Fruit fly (Drosophila melanogaster) whole organism, embryonic: ENCODE measurements around the gene Tasp1.
A peak's percentile ranks its signal among the peaks of the same experiment; 100 is the strongest.

Experiments used
- Asciz ChIP-seq: fragments of 200-800 bp; sonication (Bioruptor generic); optimal IDR thresholded peaks from 2 replicates; lab custom pipeline; 2017; ENCODE audit warnings: missing biosample characterization, mild to moderate bottlenecking, missing genetic modification characterization, missing genetic modification reagents
- Atf6 ChIP-seq: fragments of 200-800 bp; sonication (Bioruptor generic); IDR thresholded peaks from 2 replicates; pipeline ENCODE4 v1.3.6; 2022; ENCODE audit warnings: missing biosample characterization, missing genetic modification characterization
- CG1024 ChIP-seq: fragments of 200-800 bp; sonication (Bioruptor generic); IDR thresholded peaks from 2 replicates; pipeline ENCODE4 v1.3.6; 2022; ENCODE audit warnings: missing biosample characterization, missing genetic modification characterization
- CG10267 ChIP-seq: fragments of 200-800 bp; sonication (Bioruptor generic); optimal IDR thresholded peaks from 2 replicates; lab custom pipeline; 2018; ENCODE audit warnings: missing biosample characterization, mild to moderate bottlenecking, missing genetic modification characterization, moderate library complexity
- CG11696 ChIP-seq: fragments of 200-800 bp; sonication (Bioruptor generic); IDR thresholded peaks from 2 replicates; pipeline ENCODE4 v1.3.6; 2022; ENCODE audit warnings: missing biosample characterization, missing genetic modification characterization
- CG12769 ChIP-seq: fragments of 200-800 bp; sonication (Bioruptor generic); optimal IDR thresholded peaks from 2 replicates; lab custom pipeline; 2019; ENCODE audit warnings: missing biosample characterization, mild to moderate bottlenecking, missing genetic modification characterization, moderate library complexity
- CG13296 ChIP-seq: fragments of 200-800 bp; sonication (Bioruptor generic); optimal IDR thresholded peaks from 3 replicates; lab custom pipeline; 2018; ENCODE audit warnings: missing biosample characterization, mild to moderate bottlenecking, missing genetic modification characterization
- CG14860 ChIP-seq: fragments of 200-800 bp; sonication (Bioruptor generic); IDR thresholded peaks from 3 replicates; pipeline ENCODE4 v1.3.6; 2022; ENCODE audit warnings: missing biosample characterization, missing genetic modification characterization; ENCODE audit not compliant: partially characterized antibody
- CG16863 ChIP-seq: fragments of 200-800 bp; sonication (Bioruptor generic); optimal IDR thresholded peaks from 3 replicates; lab custom pipeline; 2016; ENCODE audit warnings: missing biosample characterization, missing genetic modification characterization
- CG31365 ChIP-seq: fragments of 200-800 bp; sonication (Bioruptor generic); optimal IDR thresholded peaks from 2 replicates; lab custom pipeline; 2018; ENCODE audit warnings: missing biosample characterization, mild to moderate bottlenecking, missing genetic modification characterization
- CG32767 ChIP-seq: fragments of 200-800 bp; sonication (Bioruptor generic); IDR thresholded peaks from 2 replicates; pipeline ENCODE4 v1.3.6; 2022; ENCODE audit warnings: missing biosample characterization, missing genetic modification characterization
- CG3407 ChIP-seq: fragments of 200-800 bp; sonication (Bioruptor generic); optimal IDR thresholded peaks from 2 replicates; lab custom pipeline; 2018; ENCODE audit warnings: missing biosample characterization, mild to moderate bottlenecking, missing genetic modification characterization
- CG34224 ChIP-seq: fragments of 200-800 bp; sonication (Bioruptor generic); IDR thresholded peaks from 3 replicates; pipeline ENCODE4 v1.3.6; 2022; ENCODE audit warnings: missing biosample characterization, missing genetic modification characterization; ENCODE audit not compliant: partially characterized antibody
- CG34376 ChIP-seq: fragments of 200-800 bp; sonication (Bioruptor generic); optimal IDR thresholded peaks from 2 replicates; lab custom pipeline; 2018; ENCODE audit warnings: missing biosample characterization, mild to moderate bottlenecking, missing genetic modification characterization
- CG3838 ChIP-seq: fragments of 200-800 bp; sonication (Bioruptor generic); optimal IDR thresholded peaks from 3 replicates; lab custom pipeline; 2016; ENCODE audit warnings: missing biosample characterization, missing genetic modification characterization
- CG42726 ChIP-seq: fragments of 200-800 bp; sonication (Bioruptor generic); IDR thresholded peaks from 2 replicates; pipeline ENCODE4 v1.3.6; 2022; ENCODE audit warnings: missing biosample characterization, missing genetic modification characterization; ENCODE audit not compliant: partially characterized antibody
- CG8944 ChIP-seq: fragments of 200-800 bp; sonication (Bioruptor generic); optimal IDR thresholded peaks from 3 replicates; lab custom pipeline; 2016; ENCODE audit warnings: missing biosample characterization, missing genetic modification characterization
- CG9437 ChIP-seq: fragments of 200-800 bp; sonication (Bioruptor generic); optimal IDR thresholded peaks from 2 replicates; lab custom pipeline; 2018; ENCODE audit warnings: missing biosample characterization, mild to moderate bottlenecking, missing genetic modification characterization
- CG9817 ChIP-seq: fragments of 200-800 bp; sonication (Bioruptor generic); optimal IDR thresholded peaks from 2 replicates; lab custom pipeline; 2018; ENCODE audit warnings: missing biosample characterization, mild to moderate bottlenecking, missing genetic modification characterization, moderate library complexity
- Eip74EF ChIP-seq, 2 experiments: fragments of 200-800 bp in 1 of 2; fragments of >200 bp in 1 of 2; sonication (Bioruptor generic) in 1 of 2; optimal IDR thresholded peaks; 2 replicates each; lab custom pipeline; 2017 to 2019; ENCODE audit warnings: missing biosample characterization in 2 of 2, missing genetic modification characterization in 2 of 2, mild to moderate bottlenecking in 1 of 2, moderate library complexity in 1 of 2
- Ets65A ChIP-seq: fragments of 200-800 bp; sonication (Bioruptor generic); peaks from one replicate; lab custom pipeline; 2016; ENCODE audit warnings: missing biosample characterization, missing genetic modification characterization
- HLH4C ChIP-seq: fragments of 200-800 bp; sonication (Bioruptor generic); IDR thresholded peaks from 3 replicates; pipeline ENCODE4 v1.3.6; 2022; ENCODE audit warnings: missing biosample characterization, missing genetic modification characterization; ENCODE audit not compliant: partially characterized antibody
- Hsf ChIP-seq: fragments of 200-800 bp; sonication (Bioruptor generic); optimal IDR thresholded peaks from 3 replicates; lab custom pipeline; 2016; ENCODE audit warnings: missing biosample characterization, missing genetic modification characterization
- Meics ChIP-seq: fragments of 200-800 bp; sonication (Bioruptor generic); optimal IDR thresholded peaks from 2 replicates; lab custom pipeline; 2017; ENCODE audit warnings: missing biosample characterization, mild to moderate bottlenecking, missing genetic modification characterization
- NFAT ChIP-seq: fragments of 200-800 bp; sonication (Bioruptor generic); IDR thresholded peaks from 2 replicates; pipeline ENCODE4 v1.3.6; 2022; ENCODE audit warnings: missing biosample characterization, missing genetic modification characterization
- Neu2 ChIP-seq: fragments of 200-800 bp; sonication (Bioruptor generic); optimal IDR thresholded peaks from 3 replicates; lab custom pipeline; 2016; ENCODE audit warnings: missing biosample characterization, missing genetic modification characterization, borderline replicate concordance
- Rx ChIP-seq: fragments of 200-800 bp; sonication (Bioruptor generic); IDR thresholded peaks from 2 replicates; pipeline ENCODE4 v1.3.6; 2022; ENCODE audit warnings: missing biosample characterization, missing genetic modification characterization
- Sry-δ ChIP-seq: fragments of 200-800 bp; sonication (Bioruptor generic); optimal IDR thresholded peaks from 2 replicates; lab custom pipeline; 2016; ENCODE audit warnings: missing biosample characterization, missing genetic modification characterization
- Stat92E ChIP-seq, 3 experiments: fragments of >200 bp in 2 of 3; fragments of 200-800 bp in 1 of 3; sonication (Bioruptor generic) in 1 of 3; optimal IDR thresholded peaks; 2 replicates each; lab custom pipeline; 2017 to 2019; ENCODE audit warnings: missing biosample characterization in 3 of 3, missing genetic modification characterization in 3 of 3, mild to moderate bottlenecking in 1 of 3, moderate library complexity in 1 of 3
- Xrp1 ChIP-seq: fragments of 200-800 bp; sonication (Bioruptor generic); IDR thresholded peaks from 2 replicates; pipeline ENCODE4 v1.3.6; 2022; ENCODE audit warnings: missing biosample characterization, missing genetic modification characterization
- ac ChIP-seq: fragments of 200-800 bp; sonication (Bioruptor generic); optimal IDR thresholded peaks from 3 replicates; lab custom pipeline; 2017; ENCODE audit warnings: missing biosample characterization, mild to moderate bottlenecking, missing genetic modification characterization
- ap ChIP-seq: fragments of 200-800 bp; sonication (Bioruptor generic); IDR thresholded peaks from 2 replicates; pipeline ENCODE4 v1.3.6; 2022; ENCODE audit warnings: missing biosample characterization, missing genetic modification characterization
- bcd ChIP-seq: fragments of 200-800 bp; sonication (Bioruptor generic); optimal IDR thresholded peaks from 2 replicates; lab custom pipeline; 2017; ENCODE audit warnings: missing biosample characterization, mild to moderate bottlenecking, missing genetic modification characterization
- br ChIP-seq: fragments of >200 bp; optimal IDR thresholded peaks from 2 replicates; lab custom pipeline; 2017
- bsh ChIP-seq, 2 experiments: fragments of 200-800 bp; sonication (Bioruptor generic); optimal IDR thresholded peaks; 2 replicates each; lab custom pipeline; 2017 to 2018; ENCODE audit warnings: mild to moderate bottlenecking in 2 of 2, missing biosample characterization in 2 of 2, missing genetic modification characterization in 2 of 2, moderate library complexity in 1 of 2
- hb ChIP-seq: fragments of 200-800 bp; sonication (Bioruptor generic); IDR thresholded peaks from 3 replicates; pipeline ENCODE4 v1.3.6; 2022; ENCODE audit warnings: missing biosample characterization, missing genetic modification characterization; ENCODE audit not compliant: partially characterized antibody
- lilli ChIP-seq: fragments of 200-800 bp; sonication (Bioruptor generic); optimal IDR thresholded peaks from 3 replicates; lab custom pipeline; 2016; ENCODE audit warnings: missing biosample characterization, missing genetic modification characterization
- nau ChIP-seq: fragments of 200-800 bp; sonication (Bioruptor generic); optimal IDR thresholded peaks from 3 replicates; lab custom pipeline; 2017; ENCODE audit warnings: missing biosample characterization, mild to moderate bottlenecking, missing genetic modification characterization, missing genetic modification reagents
- nmo ChIP-seq: fragments of 200-800 bp; sonication (Bioruptor generic); optimal IDR thresholded peaks from 2 replicates; lab custom pipeline; 2018; ENCODE audit warnings: missing biosample characterization, mild to moderate bottlenecking, missing genetic modification characterization, moderate library complexity
- phol ChIP-seq: fragments of 200-800 bp; sonication (Bioruptor generic); optimal IDR thresholded peaks from 3 replicates; lab custom pipeline; 2018; ENCODE audit warnings: missing biosample characterization, mild to moderate bottlenecking, missing genetic modification characterization, moderate library complexity
- sd ChIP-seq: fragments of 200-800 bp; sonication (Bioruptor generic); optimal IDR thresholded peaks from 3 replicates; lab custom pipeline; 2018; ENCODE audit warnings: missing biosample characterization, mild to moderate bottlenecking, missing genetic modification characterization, moderate library complexity
- sima ChIP-seq: fragments of 200-800 bp; sonication (Bioruptor generic); optimal IDR thresholded peaks from 2 replicates; lab custom pipeline; 2016; ENCODE audit warnings: missing biosample characterization, missing genetic modification characterization
- sisA ChIP-seq: fragments of 200-800 bp; sonication (Bioruptor generic); IDR thresholded peaks from 2 replicates; pipeline ENCODE4 v1.3.6; 2022; ENCODE audit warnings: missing biosample characterization, missing genetic modification characterization
- slou ChIP-seq: fragments of 200-800 bp; sonication (Bioruptor generic); optimal IDR thresholded peaks from 3 replicates; lab custom pipeline; 2016; ENCODE audit warnings: missing biosample characterization, missing genetic modification characterization
- ssp ChIP-seq: fragments of 200-800 bp; sonication (Bioruptor generic); IDR thresholded peaks from 2 replicates; pipeline ENCODE4 v1.3.6; 2022; ENCODE audit warnings: missing biosample characterization, missing genetic modification characterization
- sug ChIP-seq: fragments of 200-800 bp; optimal IDR thresholded peaks from 2 replicates; lab custom pipeline; 2019; ENCODE audit warnings: missing biosample characterization, mild to moderate bottlenecking, missing genetic modification characterization, moderate library complexity
- vfl ChIP-seq: fragments of 200-800 bp; sonication (Bioruptor generic); optimal IDR thresholded peaks from 2 replicates; lab custom pipeline; 2016; ENCODE audit warnings: missing biosample characterization, missing genetic modification characterization
- vvl ChIP-seq: fragments of 200-800 bp; sonication (Bioruptor generic); IDR thresholded peaks from 2 replicates; pipeline ENCODE4 v1.3.6; 2022; ENCODE audit warnings: missing biosample characterization, missing genetic modification characterization
- wdn ChIP-seq: fragments of 200-800 bp; sonication (Bioruptor generic); IDR thresholded peaks from 2 replicates; pipeline ENCODE4 v1.3.6; 2022; ENCODE audit warnings: missing biosample characterization, missing genetic modification characterization
- yki ChIP-seq: fragments of >200 bp; optimal IDR thresholded peaks from 3 replicates; lab custom pipeline; 2018

Gene Tasp1

DNA sequence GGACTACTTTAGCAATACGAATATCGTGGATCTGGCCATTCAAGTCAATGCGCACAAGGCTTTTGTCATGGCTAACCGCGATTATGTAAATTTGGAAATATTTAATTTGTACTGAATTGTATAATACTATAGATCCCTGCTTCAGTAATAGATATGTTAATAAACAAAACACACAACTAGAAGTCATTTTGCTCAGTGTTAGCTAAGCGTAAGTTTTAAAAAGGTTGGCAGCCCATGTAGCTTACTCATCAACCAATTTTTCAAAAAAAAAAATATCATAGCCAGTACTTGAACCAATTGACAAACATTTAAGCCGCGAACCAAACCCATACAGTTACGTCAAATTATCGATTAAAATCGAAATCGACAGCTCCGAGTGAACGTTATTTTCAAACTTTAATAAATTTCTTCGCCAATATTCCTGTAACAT is 50.3 kb downstream of the Tasp1 start (continued):
- peak; percentile 58 for TF ChIP-seq sd (tag; lab: Kevin White, UChicago)
- TF ChIP-seq ap = peak; percentile 64
- TF ChIP-seq CG16863 = peak; percentile 56
- peak; percentile 67 for TF ChIP-seq CG13296 (GFP tag; lab: Kevin White, UChicago)
- no peak for TF ChIP-seq CG42726 (GFP tag; lab: Robert Waterston, UW)
- TF ChIP-seq nau (GFP tag; lab: Kevin White, UChicago) = peak; percentile 60
- TF ChIP-seq lilli (GFP tag; lab: Kevin White, UChicago) = peak; percentile 87
- TF ChIP-seq hb (GFP tag; lab: Robert Waterston, UW) = peak; percentile 45; the same call in 1 of the 3 replicates
- peak; percentile 66 for TF ChIP-seq CG11696
- peak; percentile 53 for TF ChIP-seq CG9437 (GFP tag; lab: Kevin White, UChicago)
- TF ChIP-seq ssp = peak; percentile 65; the same call in 1 of the 2 replicates
- peak; percentile 70 to 79 for TF ChIP-seq bsh (GFP tag; optimal IDR thresholded peaks at IDR 0.05; lab: Kevin White, UChicago)
- TF ChIP-seq sima (GFP tag; lab: Kevin White, UChicago) = no peak
- peak; percentile 31 for TF ChIP-seq CG3407 (GFP tag; lab: Kevin White, UChicago)
- TF ChIP-seq phol = peak; percentile 80
- no peak for TF ChIP-seq CG34224
- TF ChIP-seq Eip74EF (GFP tag; optimal IDR thresholded peaks at IDR 0.05; lab: Kevin White, UChicago) = peak in 1 of 2 experiments; percentile 65
- no peak for TF ChIP-seq CG32767 (GFP tag; lab: Robert Waterston, UW)
- TF ChIP-seq slou (GFP tag; lab: Kevin White, UChicago) = peak; percentile 67
- peak; percentile 58 for TF ChIP-seq vfl
- TF ChIP-seq HLH4C = peak; percentile 44; the same call in 1 of the 3 replicates
- TF ChIP-seq sug (tag; lab: Kevin White, UChicago) = peak; percentile 64
- TF ChIP-seq nmo (GFP tag; lab: Kevin White, UChicago) = peak; percentile 77
- TF ChIP-seq vvl = peak; percentile 95
- peak; percentile 65 for TF ChIP-seq CG31365 (tag; lab: Kevin White, UChicago)
- peak; percentile 85 for TF ChIP-seq NFAT (GFP tag; lab: Robert Waterston, UW)
- TF ChIP-seq CG12769 = peak; percentile 88
- peak; percentile 72 for TF ChIP-seq bcd (GFP tag; lab: Kevin White, UChicago)
- peak; percentile 55 for TF ChIP-seq Asciz (GFP tag; lab: Kevin White, UChicago)
- TF ChIP-seq Ets65A (GFP tag; lab: Kevin White, UChicago) = peak; percentile 97
- TF ChIP-seq Hsf = peak; percentile 79
- peak in 1 of 3 experiments; percentile 17 for TF ChIP-seq Stat92E (GFP tag; optimal IDR thresholded peaks at IDR 0.05; lab: Kevin White, UChicago)
- TF ChIP-seq Atf6 (GFP tag; lab: Robert Waterston, UW) = peak; percentile 87
- TF ChIP-seq CG34376 (GFP tag; lab: Kevin White, UChicago) = peak; percentile 73
- peak; percentile 85 for TF ChIP-seq Xrp1 (GFP tag; lab: Robert Waterston, UW)
- TF ChIP-seq CG14860 = peak; percentile 65
- peak; percentile 52 for TF ChIP-seq CG8944 (GFP tag; lab: Kevin White, UChicago)
- peak; percentile 77 for TF ChIP-seq Meics (GFP tag; lab: Kevin White, UChicago)
- peak; percentile 66; the same call in 1 of the 2 replicates for TF ChIP-seq wdn (GFP tag; lab: Robert Waterston, UW)
- peak; percentile 54 for TF ChIP-seq Neu2 (GFP tag; lab: Kevin White, UChicago)
- TF ChIP-seq CG3838 (GFP tag; lab: Kevin White, UChicago) = peak; percentile 22
- peak; percentile 53; the same call in 1 of the 2 replicates for TF ChIP-seq Rx (GFP tag; lab: Robert Waterston, UW)
- peak; percentile 81 for TF ChIP-seq CG10267
- peak; percentile 55 for TF ChIP-seq CG9817 (tag; lab: Kevin White, UChicago)
- TF ChIP-seq Sry-δ = peak; percentile 77
- TF ChIP-seq sisA (GFP tag; lab: Robert Waterston, UW) = peak; percentile 81
- TF ChIP-seq ac (GFP tag; lab: Kevin White, UChicago) = peak; percentile 71
- peak; percentile 38 for TF ChIP-seq yki
- TF ChIP-seq br (lab: Kevin White, UChicago) = no peak
- TF ChIP-seq CG1024 (GFP tag; lab: Robert Waterston, UW) = peak; percentile 63; the same call in 1 of the 2 replicates
